Fruit fly (Drosophila melanogaster) ovary, adult (tissue): Measurements from ENCODE around the gene numb.

Experiments used
- CG17801 ChIP-seq: fragments of 200-800 bp; optimal IDR thresholded peaks from 2 replicates; lab custom pipeline; 2019; ENCODE audit warnings: missing biosample characterization, mild to moderate bottlenecking, missing genetic modification characterization, moderate library complexity; ENCODE audit not compliant: partially characterized antibody

The numb gene

DNA sequence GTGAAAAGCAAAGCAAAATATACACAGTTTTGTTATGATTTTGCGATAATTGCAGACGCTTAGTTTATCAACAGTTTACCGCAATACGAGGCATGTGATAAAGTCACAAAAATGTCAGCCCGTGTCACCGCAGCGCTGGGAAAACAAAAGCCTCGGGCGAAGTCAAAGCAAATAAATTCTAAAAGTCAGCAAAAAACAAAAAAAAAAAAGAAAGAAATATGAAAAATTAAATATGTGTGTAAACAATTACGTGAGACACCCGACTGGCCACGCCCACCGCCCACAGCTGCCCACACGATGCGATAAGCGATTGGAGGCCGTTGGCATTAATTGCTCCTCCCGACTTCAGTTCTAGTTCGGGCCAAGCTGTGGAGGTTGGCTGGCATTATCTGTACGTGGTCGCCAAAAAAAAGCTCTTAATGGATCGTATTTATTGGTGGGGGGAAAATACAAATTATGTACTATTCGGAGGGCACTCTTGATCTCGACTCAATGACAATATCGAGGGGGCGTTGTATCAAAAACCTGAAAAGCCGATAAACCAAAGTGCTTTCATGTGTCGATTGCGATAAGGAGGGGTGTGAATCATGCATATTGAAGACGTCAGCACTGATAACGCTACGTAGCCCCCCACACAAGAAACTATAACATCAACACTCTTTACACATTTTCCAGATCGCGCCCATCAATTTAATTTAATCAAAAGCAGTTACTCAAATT is 22.3 kb downstream of the numb start:
- no peak for TF ChIP-seq CG17801 (GFP tag; lab: Kevin White, UChicago)

- TF ChIP-seq CG17801 (GFP tag; lab: Kevin White, UChicago) = no peak
Measured at dm6 chr2L:9460092-9460473, 22.8 kb downstream of the numb start.

DNA sequence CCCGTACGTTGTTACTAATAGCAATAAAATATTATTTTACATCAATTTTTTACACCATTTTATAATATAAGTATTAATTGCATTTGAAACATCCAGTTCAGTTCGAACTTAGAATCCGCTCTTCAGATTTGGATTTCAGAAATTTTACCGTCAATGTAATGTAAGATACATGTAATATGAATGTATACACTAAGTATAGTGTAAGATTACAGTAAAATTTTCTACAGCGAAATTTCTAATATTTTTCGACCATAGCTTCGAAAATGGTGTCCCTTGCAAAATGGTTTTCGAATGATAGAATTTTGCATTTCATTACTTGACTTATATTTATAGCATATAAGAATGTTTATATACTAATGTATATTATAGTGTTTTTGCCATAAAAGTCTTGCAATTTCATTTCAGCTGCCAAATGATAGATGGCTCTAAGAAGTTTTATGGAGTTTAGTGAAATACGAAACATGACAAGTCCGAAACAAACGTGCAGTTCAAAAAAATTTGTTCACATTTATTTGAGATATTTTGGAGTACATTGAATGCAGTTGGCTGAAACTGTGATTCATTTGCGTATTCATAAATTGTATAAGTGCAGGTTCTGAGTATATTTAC is 27.3 kb downstream of the numb start:
- TF ChIP-seq CG17801 (GFP tag; lab: Kevin White, UChicago) = no peak

- no peak for TF ChIP-seq CG17801 (GFP tag; lab: Kevin White, UChicago)
Measured at dm6 chr2L:9467392-9467791, 30.1 kb downstream of the numb start.

DNA sequence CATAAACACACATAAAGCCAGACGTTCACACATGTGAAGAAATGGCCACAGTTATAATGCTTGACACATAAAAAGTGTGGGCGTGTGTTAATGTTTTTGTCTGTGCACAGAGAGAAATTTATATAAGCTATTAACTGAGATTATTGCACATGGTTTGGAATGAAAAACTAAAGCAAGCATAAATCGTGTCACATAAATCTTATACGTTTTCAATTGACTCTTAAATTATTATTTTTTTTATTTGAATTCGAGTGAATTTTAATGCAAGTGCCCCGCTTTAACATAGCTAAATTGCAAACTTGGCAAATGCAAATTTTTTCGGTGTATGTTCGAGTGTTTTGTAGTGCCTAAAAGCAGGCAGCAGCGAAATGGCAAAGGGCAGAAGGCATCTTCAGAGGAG is 50.2 kb downstream of the numb start:
- TF ChIP-seq CG17801 (GFP tag; lab: Kevin White, UChicago) = peak; percentile 74

DNA sequence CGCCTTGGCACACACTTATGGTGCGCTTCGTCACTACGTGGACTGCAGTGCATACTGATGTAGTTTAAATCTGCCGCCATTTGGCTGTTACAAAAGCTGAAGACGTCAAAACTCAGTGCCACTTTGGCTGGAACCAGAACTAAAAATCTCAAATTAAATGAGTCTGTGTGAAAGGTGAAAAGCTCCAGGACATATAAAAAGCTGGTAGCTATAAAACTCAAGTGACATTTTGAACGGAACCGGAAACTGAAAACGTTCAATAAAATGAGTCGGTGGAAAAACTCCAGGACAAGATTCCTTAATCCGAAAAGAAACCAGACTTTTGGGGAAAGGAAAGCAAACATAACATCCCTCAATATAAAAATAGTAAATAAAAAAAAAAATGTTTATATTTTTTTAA is 53.5 kb downstream of the numb start:
- peak; percentile 74 for TF ChIP-seq CG17801 (GFP tag; lab: Kevin White, UChicago)

dm6 chr2L:9493375-9494263 is 56.4 kb downstream of the numb start:
- TF ChIP-seq CG17801 (GFP tag; lab: Kevin White, UChicago) = peak; percentile 76

DNA sequence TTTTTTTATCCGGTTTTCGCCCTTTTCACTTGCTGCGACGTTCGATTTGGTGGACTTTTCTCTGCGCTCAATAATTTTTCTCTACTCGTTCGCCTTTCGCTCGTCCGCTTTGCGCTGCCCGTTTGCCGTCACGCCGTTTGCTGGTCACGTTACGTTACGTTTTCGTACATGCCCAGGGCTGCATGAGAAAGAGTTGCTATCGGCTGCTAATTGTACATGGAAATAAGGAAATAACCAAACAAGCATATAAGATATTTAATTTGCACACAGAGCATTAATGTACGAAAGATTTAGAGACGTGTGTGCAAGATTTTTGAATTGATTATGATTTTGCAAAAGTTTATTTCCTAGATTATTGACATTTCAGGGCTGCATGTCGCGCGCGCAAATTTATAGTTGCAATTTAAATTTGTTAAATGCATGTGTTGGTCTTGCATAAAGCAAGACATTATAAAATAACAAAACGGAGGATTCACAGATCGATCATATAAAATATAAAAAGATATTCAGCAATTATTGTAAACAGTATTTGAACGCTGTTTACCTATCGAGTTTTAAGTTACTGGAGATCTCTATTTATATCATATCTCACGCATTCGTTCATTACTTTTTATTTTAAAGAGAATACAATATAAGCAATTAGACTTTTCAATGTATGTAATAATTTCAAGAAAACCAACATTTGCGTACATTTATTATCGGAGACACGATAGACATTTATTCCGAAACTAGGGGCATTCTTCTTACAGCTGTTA is 57.6 kb downstream of the numb start, which contains the start of gene Gdi:
Gene Gdi (minus strand): TSS at position 214 of the 755 bp plus-strand sequence.
- no peak for TF ChIP-seq CG17801 (GFP tag; lab: Kevin White, UChicago)

- TF ChIP-seq CG17801 (GFP tag; lab: Kevin White, UChicago) = peak; percentile 47
Measured at dm6 chr2L:9495418-9495779, 58.1 kb downstream of the numb start, which contains the start of gene CG33298. TSS of gene CG33298 (plus strand) at chr2L:9495474.

DNA sequence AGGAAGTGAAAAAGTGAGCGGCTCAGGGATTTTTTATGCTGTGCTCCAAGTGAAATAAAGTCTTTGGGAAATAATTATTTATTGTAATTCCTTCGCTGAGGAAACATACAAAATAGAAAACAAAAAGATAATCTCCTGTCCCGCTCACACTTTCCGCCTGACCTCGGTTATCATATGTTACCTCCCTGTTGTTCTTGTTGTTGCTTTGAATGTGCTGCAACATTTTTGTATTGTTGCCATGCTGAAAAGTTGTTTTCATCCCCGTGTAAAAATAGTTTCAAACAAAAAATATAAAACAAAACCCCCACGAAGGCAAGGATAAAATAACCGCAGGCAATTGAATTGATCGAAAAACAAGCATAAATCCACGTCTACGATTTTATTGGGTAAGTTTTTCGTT is 58.6 kb downstream of the numb start:
- no peak for TF ChIP-seq CG17801 (GFP tag; lab: Kevin White, UChicago)

DNA sequence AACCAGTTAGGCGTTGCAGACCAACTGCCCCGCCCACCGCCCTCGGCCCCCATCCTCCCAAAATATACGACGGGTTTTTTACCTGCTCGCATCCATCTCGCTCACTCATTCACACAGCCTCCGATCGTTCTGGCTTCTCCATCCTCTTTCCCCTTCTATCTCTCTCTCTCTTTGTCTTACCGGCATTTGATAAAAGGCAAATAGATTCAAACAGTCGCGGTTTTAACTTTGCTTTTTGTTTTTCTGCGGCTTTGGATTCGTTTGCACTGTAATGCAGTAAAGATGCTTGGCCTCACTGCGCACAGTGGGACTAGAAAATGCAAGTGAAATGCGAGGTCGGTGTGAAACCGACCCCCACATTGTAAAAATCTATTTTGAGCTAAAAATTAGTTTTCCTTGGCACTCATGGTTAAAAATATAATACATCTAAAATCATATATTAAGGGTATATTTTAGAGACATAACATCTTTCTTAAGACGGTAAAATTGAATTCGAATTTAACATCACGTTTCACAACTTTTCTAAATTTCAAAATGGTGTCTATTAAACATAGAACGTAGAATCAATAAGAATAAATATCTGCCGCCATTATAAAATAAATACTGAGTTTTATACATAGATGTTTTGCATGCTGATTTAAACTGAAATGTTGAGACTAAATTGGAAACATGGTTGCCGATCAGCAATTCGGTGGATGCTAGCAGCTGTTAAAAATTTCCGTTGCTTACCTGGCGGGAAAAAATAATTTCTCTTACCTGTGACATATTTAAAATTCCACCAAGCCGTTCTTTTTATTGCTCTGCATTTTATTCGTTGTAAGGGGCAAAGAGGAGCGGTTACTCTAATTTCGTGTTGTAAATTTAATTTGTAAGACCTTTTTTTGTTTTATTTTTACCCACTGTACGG is 59.4 kb downstream of the numb start:
- no peak for TF ChIP-seq CG17801 (GFP tag; lab: Kevin White, UChicago)

- TF ChIP-seq CG17801 (GFP tag; lab: Kevin White, UChicago) = peak; percentile 59
Measured at dm6 chr2L:9497285-9497660, 60.0 kb downstream of the numb start.

dm6 chr2L:9498185-9498984 is 61.1 kb downstream of the numb start:
- TF ChIP-seq CG17801 (GFP tag; lab: Kevin White, UChicago) = peak; percentile 85
